Fruit fly (Drosophila melanogaster) whole organism, adult: ENCODE results near the gene Drak.

Experiments used
- CG11617 ChIP-seq: fragments of 200-800 bp; sonication (Bioruptor generic); optimal IDR thresholded peaks from 2 replicates; lab custom pipeline; 2017; ENCODE audit warnings: mild to moderate bottlenecking, missing biosample characterization, missing genetic modification reagents, missing genetic modification characterization
- CG12768 ChIP-seq: fragments of 200-800 bp; sonication (Bioruptor generic); optimal IDR thresholded peaks from 2 replicates; lab custom pipeline; 2017; ENCODE audit warnings: missing biosample characterization, missing genetic modification characterization, mild to moderate bottlenecking, moderate library complexity, missing genetic modification reagents
- CG14711 ChIP-seq: fragments of 200-800 bp; sonication (Bioruptor generic); optimal IDR thresholded peaks from 2 replicates; lab custom pipeline; 2018; ENCODE audit warnings: missing biosample characterization, mild to moderate bottlenecking, missing genetic modification characterization, moderate library complexity
- CG1620 ChIP-seq: fragments of 200-800 bp; sonication (Bioruptor generic); optimal IDR thresholded peaks from 2 replicates; lab custom pipeline; 2016; ENCODE audit warnings: missing biosample characterization, missing genetic modification characterization
- CG33017 ChIP-seq: fragments of 200-800 bp; sonication (Bioruptor generic); optimal IDR thresholded peaks from 2 replicates; lab custom pipeline; 2018; ENCODE audit warnings: missing biosample characterization, mild to moderate bottlenecking, missing genetic modification characterization, moderate library complexity
- cic ChIP-seq: fragments of 200-800 bp; sonication (Bioruptor generic); optimal IDR thresholded peaks from 2 replicates; lab custom pipeline; 2017; ENCODE audit warnings: missing biosample characterization, mild to moderate bottlenecking, missing genetic modification characterization, moderate library complexity
- cnc ChIP-seq, 2 experiments: fragments of >200 bp; optimal IDR thresholded peaks; 2 replicates each; lab custom pipeline; 2017
- kay ChIP-seq: fragments of 200-800 bp; sonication (Bioruptor generic); peaks from one replicate; lab custom pipeline; 2016; ENCODE audit warnings: missing biosample characterization, missing genetic modification characterization, borderline replicate concordance
- ovo ChIP-seq: fragments of 200-800 bp; sonication (Bioruptor generic); optimal IDR thresholded peaks from 2 replicates; lab custom pipeline; 2016; ENCODE audit warnings: missing biosample characterization, missing genetic modification characterization
- pad ChIP-seq: fragments of 200-800 bp; sonication (Bioruptor generic); optimal IDR thresholded peaks from 3 replicates; lab custom pipeline; 2017; ENCODE audit warnings: missing biosample characterization, missing genetic modification characterization, mild to moderate bottlenecking, moderate library complexity, missing genetic modification reagents
- tj ChIP-seq: fragments of 200-800 bp; sonication (Bioruptor generic); optimal IDR thresholded peaks from 3 replicates; lab custom pipeline; 2017; ENCODE audit warnings: missing biosample characterization, mild to moderate bottlenecking, missing genetic modification characterization, moderate library complexity

DNA sequence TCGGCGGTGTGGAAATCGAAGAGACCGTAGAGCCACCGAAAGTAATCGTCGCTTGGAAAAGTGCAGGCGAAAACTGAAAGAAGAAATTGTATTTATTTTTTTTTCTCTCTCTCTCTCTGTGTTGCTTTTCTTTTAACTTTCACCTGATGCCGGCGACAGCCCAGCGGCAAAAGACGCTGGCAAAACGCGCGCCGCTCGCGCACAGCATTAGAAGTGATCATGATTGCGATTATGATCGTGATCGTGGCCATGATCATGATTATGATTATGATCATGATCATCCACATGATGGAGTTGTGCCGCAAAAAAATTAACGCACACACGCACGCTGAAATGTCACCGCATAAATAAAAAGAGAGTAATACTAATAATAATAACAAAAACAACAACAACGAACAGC is 18.4 kb downstream of the Drak start:
- TF ChIP-seq CG33017 (tag; lab: Kevin White, UChicago) (no peak), CG1620 (GFP tag; lab: Kevin White, UChicago) (no peak), pad (no peak), cnc (optimal IDR thresholded peaks at IDR 0.05; lab: Kevin White, UChicago) (no peak), tj (GFP tag; lab: Kevin White, UChicago) (no peak), kay (no peak), CG14711 (no peak), CG11617 (GFP tag; lab: Kevin White, UChicago) (no peak), CG12768 (GFP tag; lab: Kevin White, UChicago) (no peak), cic (GFP tag; lab: Kevin White, UChicago) (no peak), ovo (GFP tag; lab: Kevin White, UChicago) (no peak)
